Fruit fly (Drosophila melanogaster) whole organism, embryonic: ENCODE measurements around the gene CoRest.

Experiments
- Abd-B ChIP-seq: fragments of 200-800 bp; sonication (Bioruptor generic); optimal IDR thresholded peaks from 2 replicates; lab custom pipeline; 2018; ENCODE audit warnings: missing biosample characterization, mild to moderate bottlenecking, missing genetic modification characterization, moderate library complexity
- Awh ChIP-seq: fragments of 200-800 bp; sonication (Bioruptor generic); IDR thresholded peaks from 2 replicates; pipeline ENCODE4, ENCODE4 v1.3.6; 2022; ENCODE audit warnings: missing biosample characterization, missing genetic modification characterization
- B-H1 ChIP-seq: fragments of 200-800 bp; sonication (Bioruptor generic); IDR thresholded peaks from 3 replicates; pipeline ENCODE4 v1.3.6; 2022; ENCODE audit warnings: missing biosample characterization, missing genetic modification characterization
- CG10267 ChIP-seq: fragments of 200-800 bp; sonication (Bioruptor generic); optimal IDR thresholded peaks from 2 replicates; lab custom pipeline; 2018; ENCODE audit warnings: missing biosample characterization, mild to moderate bottlenecking, missing genetic modification characterization, moderate library complexity
- CG12744 ChIP-seq: fragments of 200-800 bp; sonication (Bioruptor generic); optimal IDR thresholded peaks from 2 replicates; lab custom pipeline; 2016; ENCODE audit warnings: missing biosample characterization, missing genetic modification characterization
- CG13123 ChIP-seq: fragments of 200-800 bp; sonication (Bioruptor generic); optimal IDR thresholded peaks from 2 replicates; lab custom pipeline; 2016; ENCODE audit warnings: missing biosample characterization, missing genetic modification characterization
- CG13424 ChIP-seq: fragments of 200-800 bp; sonication (Bioruptor generic); optimal IDR thresholded peaks from 2 replicates; lab custom pipeline; 2019; ENCODE audit warnings: missing biosample characterization, mild to moderate bottlenecking, missing genetic modification characterization, moderate library complexity
- CG15479 ChIP-seq: fragments of 200-800 bp; sonication (Bioruptor generic); optimal IDR thresholded peaks from 3 replicates; lab custom pipeline; 2019; ENCODE audit warnings: missing biosample characterization, mild to moderate bottlenecking, missing genetic modification characterization, moderate library complexity
- CG15514 ChIP-seq: fragments of 200-800 bp; sonication (Bioruptor generic); optimal IDR thresholded peaks from 3 replicates; lab custom pipeline; 2017; ENCODE audit warnings: missing biosample characterization, missing genetic modification characterization, mild to moderate bottlenecking, moderate library complexity, missing genetic modification reagents
- CG15601 ChIP-seq: fragments of 200-800 bp; sonication (Bioruptor generic); optimal IDR thresholded peaks from 3 replicates; lab custom pipeline; 2019; ENCODE audit warnings: missing biosample characterization, mild to moderate bottlenecking, missing genetic modification characterization, moderate library complexity
- CG17568 ChIP-seq: fragments of 200-800 bp; sonication (Bioruptor generic); optimal IDR thresholded peaks from 2 replicates; lab custom pipeline; 2018; ENCODE audit warnings: missing biosample characterization, mild to moderate bottlenecking, missing genetic modification characterization, moderate library complexity
- CG18262 ChIP-seq: fragments of 200-800 bp; optimal IDR thresholded peaks from 3 replicates; lab custom pipeline; 2019; ENCODE audit warnings: missing biosample characterization, mild to moderate bottlenecking, missing genetic modification characterization, moderate library complexity
- CG2712 ChIP-seq: fragments of 200-800 bp; optimal IDR thresholded peaks from 3 replicates; lab custom pipeline; 2019; ENCODE audit warnings: missing biosample characterization, mild to moderate bottlenecking, missing genetic modification characterization, moderate library complexity
- CG4854 ChIP-seq: fragments of 200-800 bp; sonication (Bioruptor generic); optimal IDR thresholded peaks from 2 replicates; lab custom pipeline; 2016; ENCODE audit warnings: missing biosample characterization, missing genetic modification characterization, inconsistent platforms
- CG6791 ChIP-seq: fragments of 200-800 bp; sonication (Bioruptor generic); IDR thresholded peaks from 3 replicates; pipeline ENCODE4 v1.3.6; 2022; ENCODE audit warnings: missing biosample characterization, missing genetic modification characterization; ENCODE audit not compliant: partially characterized antibody
- CG7271 ChIP-seq: fragments of 200-800 bp; sonication (Bioruptor generic); optimal IDR thresholded peaks from 2 replicates; lab custom pipeline; 2018; ENCODE audit warnings: missing biosample characterization, mild to moderate bottlenecking, missing genetic modification characterization, moderate library complexity
- CG8388 ChIP-seq: fragments of 200-800 bp; sonication (Bioruptor generic); optimal IDR thresholded peaks from 2 replicates; lab custom pipeline; 2019; ENCODE audit warnings: missing biosample characterization, mild to moderate bottlenecking, missing genetic modification characterization, moderate library complexity
- Camta ChIP-seq: fragments of 200-800 bp; sonication (Bioruptor generic); optimal IDR thresholded peaks from 2 replicates; lab custom pipeline; 2016; ENCODE audit warnings: missing biosample characterization, missing genetic modification characterization
- Dref ChIP-seq: fragments of 200-800 bp; sonication (Bioruptor generic); IDR thresholded peaks from 2 replicates; pipeline ENCODE4 v1.3.6; 2022; ENCODE audit warnings: missing biosample characterization, missing genetic modification characterization
- ERR ChIP-seq: fragments of 200-800 bp; sonication (Bioruptor generic); optimal IDR thresholded peaks from 2 replicates; lab custom pipeline; 2016; ENCODE audit warnings: missing biosample characterization, missing genetic modification characterization
- Gug ChIP-seq: fragments of 200-800 bp; sonication (Bioruptor generic); IDR thresholded peaks from 4 replicates; pipeline ENCODE4 v1.3.6; 2022; ENCODE audit warnings: missing biosample characterization, missing genetic modification characterization
- NC2β ChIP-seq: fragments of 200-800 bp; sonication (Bioruptor generic); optimal IDR thresholded peaks from 2 replicates; lab custom pipeline; 2016; ENCODE audit warnings: missing biosample characterization, missing genetic modification characterization
- Nf-YB ChIP-seq: fragments of 200-800 bp; sonication (Bioruptor generic); optimal IDR thresholded peaks from 3 replicates; lab custom pipeline; 2019; ENCODE audit warnings: missing biosample characterization, mild to moderate bottlenecking, missing genetic modification characterization, moderate library complexity
- Rfx ChIP-seq: fragments of 200-800 bp; sonication (Bioruptor generic); IDR thresholded peaks from 2 replicates; pipeline ENCODE4 v1.3.6; 2022; ENCODE audit warnings: missing biosample characterization, missing genetic modification characterization
- Taf1 ChIP-seq: fragments of 200-800 bp; sonication (Bioruptor generic); IDR thresholded peaks from 2 replicates; pipeline ENCODE4 v1.3.6; 2022; ENCODE audit warnings: missing biosample characterization, missing genetic modification characterization
- ap ChIP-seq: fragments of 200-800 bp; sonication (Bioruptor generic); IDR thresholded peaks from 2 replicates; pipeline ENCODE4 v1.3.6; 2022; ENCODE audit warnings: missing biosample characterization, missing genetic modification characterization
- bowl ChIP-seq: fragments of 200-800 bp; sonication (Bioruptor generic); IDR thresholded peaks from 2 replicates; pipeline ENCODE4 v1.3.6; 2022; ENCODE audit warnings: missing biosample characterization, missing genetic modification characterization
- cas ChIP-seq: fragments of 200-800 bp; sonication (Bioruptor generic); IDR thresholded peaks from 2 replicates; pipeline ENCODE4 v1.3.6; 2022; ENCODE audit warnings: missing biosample characterization, missing genetic modification characterization
- cato ChIP-seq: fragments of 200-800 bp; sonication (Bioruptor generic); optimal IDR thresholded peaks from 2 replicates; lab custom pipeline; 2016; ENCODE audit warnings: missing biosample characterization, missing genetic modification characterization, borderline replicate concordance
- cg ChIP-seq: fragments of 200-800 bp; sonication (Bioruptor generic); optimal IDR thresholded peaks from 3 replicates; lab custom pipeline; 2019; ENCODE audit warnings: missing biosample characterization, mild to moderate bottlenecking, missing genetic modification characterization, moderate library complexity
- chinmo ChIP-seq: fragments of 200-800 bp; sonication (Bioruptor generic); IDR thresholded peaks from 4 replicates; pipeline ENCODE4 v1.3.6; 2022; ENCODE audit warnings: missing biosample characterization, missing genetic modification characterization; ENCODE audit not compliant: partially characterized antibody
- chn ChIP-seq: fragments of 200-800 bp; sonication (Bioruptor generic); optimal IDR thresholded peaks from 2 replicates; lab custom pipeline; 2016; ENCODE audit warnings: missing biosample characterization, missing genetic modification characterization
- danr ChIP-seq: fragments of 200-800 bp; sonication (Bioruptor generic); IDR thresholded peaks from 2 replicates; pipeline ENCODE4 v1.3.6; 2022; ENCODE audit warnings: missing biosample characterization, missing genetic modification characterization
- dati ChIP-seq: fragments of 200-800 bp; sonication (Bioruptor generic); IDR thresholded peaks from 2 replicates; pipeline ENCODE4 v1.3.6; 2022; ENCODE audit warnings: missing biosample characterization, missing genetic modification characterization
- dpn ChIP-seq, 2 experiments: fragments of 200-800 bp; sonication (Bioruptor generic); optimal IDR thresholded peaks; 3 replicates each; lab custom pipeline; 2016; ENCODE audit warnings: missing biosample characterization in 2 of 2, missing genetic modification characterization in 2 of 2
- fd96Cb ChIP-seq: fragments of 200-800 bp; sonication (Bioruptor generic); optimal IDR thresholded peaks from 2 replicates; lab custom pipeline; 2018; ENCODE audit warnings: missing biosample characterization, mild to moderate bottlenecking, missing genetic modification characterization, moderate library complexity
- gcm ChIP-seq: fragments of 200-800 bp; sonication (Bioruptor generic); optimal IDR thresholded peaks from 2 replicates; lab custom pipeline; 2019; ENCODE audit warnings: missing biosample characterization, mild to moderate bottlenecking, missing genetic modification characterization, moderate library complexity
- hbn ChIP-seq: fragments of 200-800 bp; sonication (Bioruptor generic); IDR thresholded peaks from 2 replicates; pipeline ENCODE4 v1.3.6; 2022; ENCODE audit warnings: missing biosample characterization, missing genetic modification characterization; ENCODE audit not compliant: partially characterized antibody
- her ChIP-seq: fragments of 200-800 bp; sonication (Bioruptor generic); optimal IDR thresholded peaks from 2 replicates; lab custom pipeline; 2016; ENCODE audit warnings: missing biosample characterization, missing genetic modification characterization
- hkb ChIP-seq, 2 experiments: fragments of 200-800 bp in 1 of 2; fragments of >200 bp in 1 of 2; sonication (Bioruptor generic) in 1 of 2; IDR thresholded peaks in 1 of 2; optimal IDR thresholded peaks in 1 of 2; 2 replicates each; pipeline versions ENCODE4 v1.3.6 to Lab custom; 2017 to 2022; ENCODE audit warnings: missing biosample characterization in 1 of 2, missing genetic modification characterization in 1 of 2
- maf-S ChIP-seq: fragments of 200-800 bp; sonication (Bioruptor generic); optimal IDR thresholded peaks from 2 replicates; lab custom pipeline; 2016; ENCODE audit warnings: missing biosample characterization, missing genetic modification characterization
- prd ChIP-seq, 3 experiments: fragments of >200 bp in 2 of 3; fragments of 200-800 bp in 1 of 3; sonication (Bioruptor generic) in 1 of 3; optimal IDR thresholded peaks in 2 of 3; IDR thresholded peaks in 1 of 3; 2 replicates in 2 of 3; 3 replicates in 1 of 3; pipeline versions ENCODE4 v1.3.6 to Lab custom; 2017 to 2022; ENCODE audit warnings: missing biosample characterization in 1 of 3, missing genetic modification characterization in 1 of 3
- sens-2 ChIP-seq: fragments of 200-800 bp; sonication (Bioruptor generic); IDR thresholded peaks from 2 replicates; pipeline ENCODE4 v1.3.6; 2022; ENCODE audit warnings: missing biosample characterization, missing genetic modification characterization
- ssp ChIP-seq: fragments of 200-800 bp; sonication (Bioruptor generic); IDR thresholded peaks from 2 replicates; pipeline ENCODE4 v1.3.6; 2022; ENCODE audit warnings: missing biosample characterization, missing genetic modification characterization
- tin ChIP-seq: fragments of 200-800 bp; sonication (Bioruptor generic); optimal IDR thresholded peaks from 3 replicates; lab custom pipeline; 2016; ENCODE audit warnings: missing biosample characterization, missing genetic modification characterization
- trh ChIP-seq: fragments of 200-800 bp; sonication (Bioruptor generic); optimal IDR thresholded peaks from 2 replicates; lab custom pipeline; 2016; ENCODE audit warnings: missing biosample characterization, missing genetic modification characterization
- yki ChIP-seq: fragments of >200 bp; optimal IDR thresholded peaks from 3 replicates; lab custom pipeline; 2018
- zen2 ChIP-seq: fragments of 200-800 bp; sonication (Bioruptor generic); IDR thresholded peaks from 3 replicates; pipeline ENCODE4 v1.3.6; 2022; ENCODE audit warnings: missing biosample characterization, missing genetic modification characterization; ENCODE audit not compliant: partially characterized antibody
- zfh1 ChIP-seq: fragments of 200-800 bp; sonication (Bioruptor generic); IDR thresholded peaks from 3 replicates; pipeline ENCODE4 v1.3.6; 2022; ENCODE audit warnings: missing biosample characterization, missing genetic modification characterization
- zfh2 ChIP-seq: fragments of 200-800 bp; sonication (Bioruptor generic); optimal IDR thresholded peaks from 2 replicates; lab custom pipeline; 2016; ENCODE audit warnings: missing biosample characterization, missing genetic modification characterization

The CoRest gene

dm6 chrX:19497782-19498440 lies 23.8 kb upstream of the CoRest start (continued):
- TF ChIP-seq Camta (GFP tag; lab: Kevin White, UChicago): no peak
- TF ChIP-seq ssp (GFP tag; lab: Robert Waterston, UW): no peak
- TF ChIP-seq Dref: no peak
- TF ChIP-seq ERR (GFP tag; lab: Kevin White, UChicago): no peak
- TF ChIP-seq NC2β (GFP tag; lab: Kevin White, UChicago): no peak
- TF ChIP-seq CG10267: no peak
- no peak for TF ChIP-seq CG8388 (GFP tag; lab: Kevin White, UChicago)
- TF ChIP-seq danr (GFP tag; lab: Robert Waterston, UW): no peak
- peak; percentile 16 for TF ChIP-seq her (GFP tag; lab: Kevin White, UChicago)
- TF ChIP-seq tin (GFP tag; lab: Kevin White, UChicago): no peak
- no peak for TF ChIP-seq cato (GFP tag; lab: Kevin White, UChicago)
- TF ChIP-seq Awh (GFP tag; lab: Robert Waterston, UW): no peak
- no peak for TF ChIP-seq Taf1 (GFP tag; lab: Robert Waterston, UW)
- no peak for TF ChIP-seq CG2712 (tag; lab: Kevin White, UChicago)
- no peak for TF ChIP-seq trh
- TF ChIP-seq cg: no peak
- TF ChIP-seq cas (GFP tag; lab: Robert Waterston, UW): 0 out of 2 replicates have a peak, but pooled peaks have one; percentile 5
- TF ChIP-seq hkb (optimal IDR thresholded peaks at IDR 0.05; lab: Kevin White, UChicago): no peak
- TF ChIP-seq hkb (GFP tag; IDR thresholded peaks at IDR 0.05; lab: Robert Waterston, UW): no peak
- peak in 1 of 2 experiments; percentile 7 for TF ChIP-seq dpn (GFP tag; optimal IDR thresholded peaks at IDR 0.05; lab: Kevin White, UChicago)
- TF ChIP-seq CG15601: no peak
- peak; percentile 83; the same call in 2 of the 4 replicates for TF ChIP-seq chinmo
- TF ChIP-seq bowl: no peak
- no peak for TF ChIP-seq CG4854
- TF ChIP-seq CG18262: no peak
- TF ChIP-seq Gug (GFP tag; lab: Robert Waterston, UW): no peak
- no peak for TF ChIP-seq gcm (GFP tag; lab: Kevin White, UChicago)
- no peak for TF ChIP-seq yki
- TF ChIP-seq dati: no peak
- no peak for TF ChIP-seq prd (optimal IDR thresholded peaks at IDR 0.05; lab: Kevin White, UChicago)
- TF ChIP-seq prd (GFP tag; IDR thresholded peaks at IDR 0.05; lab: Robert Waterston, UW): no peak
- no peak for TF ChIP-seq fd96Cb (tag; lab: Kevin White, UChicago)
- TF ChIP-seq zen2: no peak
- TF ChIP-seq CG13424 (tag; lab: Kevin White, UChicago): no peak
- no peak for TF ChIP-seq Abd-B (GFP tag; lab: Kevin White, UChicago)
- no peak for TF ChIP-seq CG6791 (GFP tag; lab: Robert Waterston, UW)
- no peak for TF ChIP-seq chn (GFP tag; lab: Kevin White, UChicago)
- TF ChIP-seq Nf-YB (GFP tag; lab: Kevin White, UChicago): no peak
- no peak for TF ChIP-seq hbn (GFP tag; lab: Robert Waterston, UW)
- no peak for TF ChIP-seq zfh1 (GFP tag; lab: Robert Waterston, UW)
- TF ChIP-seq B-H1 (GFP tag; lab: Robert Waterston, UW): no peak
- TF ChIP-seq zfh2: peak; percentile 13
- no peak for TF ChIP-seq CG13123 (GFP tag; lab: Kevin White, UChicago)
- TF ChIP-seq ap (GFP tag; lab: Robert Waterston, UW): no peak
- TF ChIP-seq CG15479 (GFP tag; lab: Kevin White, UChicago): no peak
- peak; percentile 71 for TF ChIP-seq CG15514
- no peak for TF ChIP-seq maf-S (GFP tag; lab: Kevin White, UChicago)
- peak; percentile 58 for TF ChIP-seq Rfx
- TF ChIP-seq CG17568: no peak
- TF ChIP-seq CG12744 (GFP tag; lab: Kevin White, UChicago): no peak
- TF ChIP-seq CG7271 (tag; lab: Kevin White, UChicago): no peak
- no peak for TF ChIP-seq sens-2
